Worm (Caenorhabditis elegans) whole organism, midembryonic: ENCODE measurements around the gene R04F11.2.

Experiments
- cog-1 ChIP-seq: sonication (generic microtip); optimal IDR thresholded peaks from 2 replicates; lab custom pipeline; 2016; ENCODE audit warnings: missing genetic modification characterization, missing compliant biosample characterization
- flt-1 ChIP-seq: fragments of 200-800 bp; sonication (Bioruptor generic); IDR thresholded peaks from 2 replicates; pipeline ENCODE4 v1.3.6; 2022; ENCODE audit warnings: missing genetic modification characterization, missing compliant biosample characterization
- med-1 ChIP-seq: sonication (generic microtip); optimal IDR thresholded peaks from 2 replicates; lab custom pipeline; 2017; ENCODE audit warnings: missing genetic modification characterization, mild to moderate bottlenecking, missing compliant biosample characterization, antibody characterized with exemption, missing genetic modification reagents; ENCODE audit not compliant: insufficient read depth
- ztf-23 ChIP-seq: fragments of 200-800 bp; sonication (Bioruptor generic); IDR thresholded peaks from 2 replicates; pipeline ENCODE4 v1.3.6; 2022; ENCODE audit warnings: missing genetic modification reagents, missing genetic modification characterization, missing compliant biosample characterization
- ztf-29 ChIP-seq: fragments of 200-800 bp; sonication (Bioruptor generic); IDR thresholded peaks from 2 replicates; pipeline ENCODE4 v1.3.6; 2022; ENCODE audit warnings: missing genetic modification reagents, missing genetic modification characterization, missing compliant biosample characterization

DNA sequence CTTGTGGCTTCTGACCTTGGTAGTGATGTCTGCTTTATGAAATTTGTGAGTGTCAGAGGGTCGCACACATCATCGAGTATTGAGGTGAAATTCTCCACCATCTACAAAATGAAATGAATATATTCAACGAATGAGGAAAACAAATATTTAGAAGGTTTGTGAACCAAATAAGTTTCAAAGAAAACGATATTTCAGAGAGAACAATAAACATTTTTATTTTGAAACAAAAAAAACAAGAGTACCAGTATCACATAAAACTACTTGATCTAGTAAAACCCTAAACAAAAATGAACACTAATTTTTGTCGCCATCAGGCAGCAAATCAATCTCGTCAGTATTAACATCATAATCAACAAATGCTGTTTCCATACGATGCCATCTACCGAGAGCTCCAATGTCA lies 1.1 kb upstream of the R04F11.2 start, which contains the start of gene R04F11.3:
- TF ChIP-seq med-1 (no peak), flt-1 (GFP tag; lab: Robert Waterston, UW) (no peak), ztf-23 (GFP tag; lab: Robert Waterston, UW) (no peak), cog-1 (tag; lab: Kevin White, UChicago) (no peak), ztf-29 (GFP tag; lab: Robert Waterston, UW) (no peak)
